Worm (Caenorhabditis elegans) whole organism, L2 larva: ENCODE results near the gene T28F3.5.

Source experiments
- C34F6.9 ChIP-seq: fragments of 150-350 bp; optimal IDR thresholded peaks from 2 replicates; lab custom pipeline; 2014; ENCODE audit warnings: missing biosample characterization, missing genetic modification characterization
- F13H6.1 ChIP-seq: sonication (generic microtip); optimal IDR thresholded peaks from 2 replicates; lab custom pipeline; 2016; ENCODE audit warnings: missing genetic modification characterization, missing compliant biosample characterization
- R02D3.7 ChIP-seq: fragments of 150-350 bp; optimal IDR thresholded peaks from 2 replicates; lab custom pipeline; 2014; ENCODE audit warnings: missing biosample characterization, missing genetic modification characterization
- Y55F3AM.14 ChIP-seq: fragments of 200-800 bp; sonication (Bioruptor generic); optimal IDR thresholded peaks from 2 replicates; lab custom pipeline; 2018; ENCODE audit warnings: mild to moderate bottlenecking, missing genetic modification characterization, missing compliant biosample characterization
- ZK546.5 ChIP-seq: sonication (generic microtip); optimal IDR thresholded peaks from 2 replicates; lab custom pipeline; 2017; ENCODE audit warnings: missing biosample characterization, missing genetic modification characterization
- ama-1 ChIP-seq: fragments of 150-350 bp; optimal IDR thresholded peaks from 2 replicates; lab custom pipeline; 2018; ENCODE audit warnings: inconsistent platforms
- blmp-1 ChIP-seq: sonication (generic microtip); optimal IDR thresholded peaks from 2 replicates; lab custom pipeline; 2017; ENCODE audit warnings: missing genetic modification characterization, mild to moderate bottlenecking, missing compliant biosample characterization, antibody characterized with exemption, moderate library complexity; ENCODE audit not compliant: insufficient read depth
- ceh-16 ChIP-seq: fragments of 150-350 bp; optimal IDR thresholded peaks from 2 replicates; lab custom pipeline; 2014; ENCODE audit warnings: missing biosample characterization, missing genetic modification characterization
- ceh-82 ChIP-seq: fragments of 150-350 bp; optimal IDR thresholded peaks from 2 replicates; lab custom pipeline; 2014; ENCODE audit warnings: missing biosample characterization, missing genetic modification characterization
- crh-2 ChIP-seq: sonication (generic microtip); optimal IDR thresholded peaks from 2 replicates; lab custom pipeline; 2017; ENCODE audit warnings: missing biosample characterization, missing genetic modification characterization
- dmd-4 ChIP-seq: sonication (generic microtip); optimal IDR thresholded peaks from 2 replicates; lab custom pipeline; 2017; ENCODE audit warnings: missing biosample characterization, missing genetic modification characterization
- egl-27 ChIP-seq: sonication (generic microtip); optimal IDR thresholded peaks from 3 replicates; lab custom pipeline; 2017; ENCODE audit warnings: missing biosample characterization, missing genetic modification reagents, missing genetic modification characterization
- elt-3 ChIP-seq: sonication (generic microtip); optimal IDR thresholded peaks from 2 replicates; lab custom pipeline; 2017; ENCODE audit warnings: missing biosample characterization, missing genetic modification characterization
- fos-1 ChIP-seq: fragments of 150-350 bp; optimal IDR thresholded peaks from 2 replicates; lab custom pipeline; 2014; ENCODE audit warnings: missing biosample characterization, missing genetic modification characterization
- gmeb-1 ChIP-seq: fragments of 150-350 bp; optimal IDR thresholded peaks from 2 replicates; lab custom pipeline; 2014; ENCODE audit warnings: missing biosample characterization, missing genetic modification characterization
- lin-13 ChIP-seq: fragments of 150-350 bp; optimal IDR thresholded peaks from 2 replicates; lab custom pipeline; 2014; ENCODE audit warnings: missing biosample characterization, missing genetic modification reagents, missing genetic modification characterization
- lin-39 ChIP-seq: fragments of 150-350 bp; optimal IDR thresholded peaks from 2 replicates; lab custom pipeline; 2014; ENCODE audit warnings: missing biosample characterization, missing genetic modification reagents, missing genetic modification characterization
- lsy-2 ChIP-seq, 2 experiments: fragments of 150-350 bp in 1 of 2; sonication (generic microtip) in 1 of 2; optimal IDR thresholded peaks; 2 replicates each; lab custom pipeline; 2014 to 2017; ENCODE audit warnings: missing biosample characterization in 2 of 2, missing genetic modification characterization in 2 of 2
- mab-5 ChIP-seq: fragments of 150-350 bp; optimal IDR thresholded peaks from 2 replicates; lab custom pipeline; 2014; ENCODE audit warnings: missing biosample characterization, missing genetic modification characterization
- mbf-1 ChIP-seq: sonication (generic microtip); optimal IDR thresholded peaks from 2 replicates; lab custom pipeline; 2017; ENCODE audit warnings: missing biosample characterization, missing genetic modification characterization
- mdl-1 ChIP-seq, 2 experiments: fragments of 150-350 bp in 1 of 2; sonication (generic microtip) in 1 of 2; optimal IDR thresholded peaks; 2 replicates each; lab custom pipeline; 2017; ENCODE audit warnings: missing biosample characterization in 2 of 2, missing genetic modification characterization in 2 of 2
- nhr-10 ChIP-seq: sonication (generic microtip); optimal IDR thresholded peaks from 2 replicates; lab custom pipeline; 2017; ENCODE audit warnings: missing biosample characterization, missing genetic modification characterization
- nhr-11 ChIP-seq: fragments of 150-350 bp; optimal IDR thresholded peaks from 2 replicates; lab custom pipeline; 2014; ENCODE audit warnings: missing biosample characterization, missing genetic modification characterization
- nhr-12 ChIP-seq: fragments of 150-350 bp; optimal IDR thresholded peaks from 2 replicates; lab custom pipeline; 2014; ENCODE audit warnings: missing biosample characterization, missing genetic modification characterization
- nhr-21 ChIP-seq: fragments of 150-350 bp; optimal IDR thresholded peaks from 2 replicates; lab custom pipeline; 2014; ENCODE audit warnings: missing biosample characterization, missing genetic modification characterization
- nhr-23 ChIP-seq: fragments of 150-350 bp; optimal IDR thresholded peaks from 2 replicates; lab custom pipeline; 2014; ENCODE audit warnings: missing biosample characterization, missing genetic modification reagents, missing genetic modification characterization
- nhr-25 ChIP-seq: fragments of 150-350 bp; sonication (generic microtip); optimal IDR thresholded peaks from 3 replicates; lab custom pipeline; 2014; ENCODE audit warnings: missing biosample characterization, missing genetic modification characterization
- nhr-6 ChIP-seq: fragments of 150-350 bp; optimal IDR thresholded peaks from 2 replicates; lab custom pipeline; 2014; ENCODE audit warnings: missing biosample characterization, missing genetic modification characterization
- nhr-77 ChIP-seq: fragments of 150-350 bp; optimal IDR thresholded peaks from 2 replicates; lab custom pipeline; 2014; ENCODE audit warnings: missing biosample characterization, missing genetic modification characterization
- skn-1 ChIP-seq: sonication (generic microtip); optimal IDR thresholded peaks from 2 replicates; lab custom pipeline; 2017; ENCODE audit warnings: missing biosample characterization, missing genetic modification characterization
- sma-3 ChIP-seq: sonication (generic microtip); optimal IDR thresholded peaks from 2 replicates; lab custom pipeline; 2016; ENCODE audit warnings: missing genetic modification reagents, missing genetic modification characterization, missing compliant biosample characterization
- sma-9 ChIP-seq, 2 experiments: fragments of 150-350 bp in 1 of 2; sonication (generic microtip) in 1 of 2; optimal IDR thresholded peaks; 2 replicates each; lab custom pipeline; 2014 to 2016; ENCODE audit warnings: missing genetic modification characterization in 2 of 2, mild to moderate bottlenecking in 1 of 2, missing biosample characterization in 1 of 2, missing compliant biosample characterization in 1 of 2, missing genetic modification reagents in 1 of 2, moderate library complexity in 1 of 2
- snpc-4 ChIP-seq: fragments of 150-350 bp; optimal IDR thresholded peaks from 2 replicates; lab custom pipeline; 2014; ENCODE audit warnings: missing biosample characterization, missing genetic modification characterization
- unc-39 ChIP-seq: fragments of 150-350 bp; optimal IDR thresholded peaks from 2 replicates; lab custom pipeline; 2014; ENCODE audit warnings: missing biosample characterization, missing genetic modification characterization
- unc-62 ChIP-seq: fragments of 150-350 bp; optimal IDR thresholded peaks from 2 replicates; lab custom pipeline; 2014; ENCODE audit warnings: missing biosample characterization, missing genetic modification reagents, missing genetic modification characterization
- zag-1 ChIP-seq: fragments of 150-350 bp; optimal IDR thresholded peaks from 2 replicates; lab custom pipeline; 2014; ENCODE audit warnings: missing biosample characterization, missing genetic modification characterization
- ztf-1 ChIP-seq: fragments of 200-800 bp; sonication (Bioruptor generic); conservative IDR thresholded peaks from 2 replicates; pipeline ENCODE4 v1.3.6; 2022; ENCODE audit warnings: missing genetic modification characterization, missing compliant biosample characterization
- ztf-11 ChIP-seq: sonication (generic microtip); optimal IDR thresholded peaks from 2 replicates; lab custom pipeline; 2017; ENCODE audit warnings: missing biosample characterization, missing genetic modification characterization

The T28F3.5 gene

ce11 chrIV:17294489-17294888, at the start of gene T28F3.5:
Gene T28F3.5, plus strand, starts transcription at chrIV:17294789.
- no peak for TF ChIP-seq zag-1 (tag; lab: Kevin White, UChicago)
- no peak for TF ChIP-seq gmeb-1
- TF ChIP-seq nhr-21 (tag; lab: Kevin White, UChicago) = no peak
- TF ChIP-seq nhr-6 (tag; lab: Kevin White, UChicago) = no peak
- no peak for TF ChIP-seq blmp-1 (tag; lab: Kevin White, UChicago)
- no peak for TF ChIP-seq crh-2 (tag; lab: Kevin White, UChicago)
- TF ChIP-seq lin-39 = no peak
- no peak for TF ChIP-seq fos-1 (tag; lab: Kevin White, UChicago)
- no peak for TF ChIP-seq lin-13 (GFP tag; lab: Kevin White, UChicago)
- TF ChIP-seq nhr-23 (tag; lab: Kevin White, UChicago) = no peak
- no peak for TF ChIP-seq ceh-82 (tag; lab: Kevin White, UChicago)
- TF ChIP-seq mbf-1 (tag; lab: Kevin White, UChicago) = no peak
- TF ChIP-seq nhr-10 (tag; lab: Kevin White, UChicago) = no peak
- TF ChIP-seq unc-39 (tag; lab: Kevin White, UChicago) = no peak
- TF ChIP-seq sma-9 (GFP tag; optimal IDR thresholded peaks at IDR 0.05; lab: Kevin White, UChicago) = no peak
- no peak for TF ChIP-seq sma-9 (tag; optimal IDR thresholded peaks at IDR 0.05; lab: Kevin White, UChicago)

DNA sequence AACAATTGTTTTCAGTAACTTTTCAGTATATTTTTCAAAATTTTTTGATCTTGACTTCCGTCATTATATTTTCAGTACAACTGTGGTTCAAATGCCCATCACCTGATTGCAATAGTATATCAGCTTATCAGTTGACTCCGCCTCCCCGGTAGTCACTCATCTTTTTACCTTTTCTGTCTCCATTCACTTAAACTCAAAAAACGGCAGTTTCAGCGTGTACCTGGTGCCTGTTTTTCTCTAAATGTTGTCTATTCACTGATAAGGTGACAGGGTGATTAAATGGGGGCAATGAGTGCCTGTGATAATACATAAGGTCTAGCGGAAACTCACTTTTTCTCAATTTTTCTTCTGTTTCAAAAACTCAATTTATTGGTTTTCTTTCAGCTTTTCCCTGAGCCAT, 49.4 kb upstream of the T28F3.5 start, which contains the start of gene ZK550.2:
Gene ZK550.2, plus strand, starts transcription at position 385 of the 400 bp plus-strand sequence.
- TF ChIP-seq sma-9 (GFP tag; optimal IDR thresholded peaks at IDR 0.05; lab: Kevin White, UChicago) (peak; percentile 91), sma-9 (tag; optimal IDR thresholded peaks at IDR 0.05; lab: Kevin White, UChicago) (no peak), F13H6.1 (tag; lab: Kevin White, UChicago) (peak; percentile 72), nhr-12 (tag; lab: Kevin White, UChicago) (no peak), ceh-82 (tag; lab: Kevin White, UChicago) (no peak), snpc-4 (tag; lab: Kevin White, UChicago) (no peak), crh-2 (tag; lab: Kevin White, UChicago) (peak; percentile 68), fos-1 (tag; lab: Kevin White, UChicago) (peak; percentile 97), lsy-2 (tag; optimal IDR thresholded peaks at IDR 0.05; lab: Kevin White, UChicago) (no peak), sma-3 (GFP tag; lab: Kevin White, UChicago) (peak; percentile 26), gmeb-1 (peak; percentile 58), ama-1 (lab: Kevin White, UChicago) (no peak)

DNA sequence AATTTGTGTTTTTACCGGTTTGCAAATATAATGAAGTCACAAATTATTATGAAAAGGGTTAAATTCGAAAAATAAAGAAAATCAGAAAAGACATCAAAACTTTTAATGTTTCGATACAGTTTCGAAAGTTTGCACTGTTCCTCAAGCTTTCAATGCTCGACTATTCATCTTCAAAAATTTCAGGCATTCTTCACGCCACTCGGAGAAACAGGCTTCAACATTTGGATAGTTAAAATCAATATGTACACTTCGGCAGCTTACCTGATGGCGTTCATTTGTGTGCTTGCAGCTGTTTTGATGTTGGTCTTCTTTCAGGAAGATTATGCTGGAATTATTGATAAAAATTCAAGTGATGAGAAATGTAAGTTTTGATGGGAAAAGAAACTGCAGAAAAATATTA, 47.4 kb upstream of the T28F3.5 start:
- no peak for TF ChIP-seq gmeb-1
- no peak for TF ChIP-seq nhr-23 (tag; lab: Kevin White, UChicago)
- no peak for TF ChIP-seq ama-1 (lab: Kevin White, UChicago)
- no peak for TF ChIP-seq unc-39 (tag; lab: Kevin White, UChicago)
- no peak for TF ChIP-seq nhr-12 (tag; lab: Kevin White, UChicago)
- TF ChIP-seq, all 48 proteins: peak for 0

DNA sequence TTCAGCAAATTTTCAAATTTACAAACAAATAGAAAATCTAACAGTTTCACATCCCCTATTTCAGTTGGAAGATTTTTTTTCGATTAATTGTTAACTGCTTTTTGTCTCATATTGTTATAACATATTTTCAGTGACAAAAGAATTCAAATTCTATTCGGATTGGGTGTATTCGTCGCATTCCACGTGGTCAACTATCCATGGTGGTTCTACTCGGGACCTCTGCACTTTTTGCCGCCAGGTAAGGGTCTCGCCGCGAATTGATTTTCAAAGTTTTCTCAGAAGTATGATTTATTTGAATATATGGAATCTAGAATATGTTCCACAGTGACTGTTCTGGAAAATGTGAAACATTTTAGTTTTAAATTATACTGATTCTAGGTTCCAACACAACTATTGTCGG, 46.1 kb upstream of the T28F3.5 start:
- TF ChIP-seq lsy-2 (tag; optimal IDR thresholded peaks at IDR 0.05; lab: Kevin White, UChicago) (no peak), mab-5 (tag; lab: Kevin White, UChicago) (no peak), nhr-6 (tag; lab: Kevin White, UChicago) (no peak), zag-1 (tag; lab: Kevin White, UChicago) (no peak), egl-27 (tag; lab: Kevin White, UChicago) (no peak), gmeb-1 (no peak), ZK546.5 (tag; lab: Kevin White, UChicago) (no peak), R02D3.7 (tag; lab: Kevin White, UChicago) (no peak), elt-3 (no peak), dmd-4 (tag; lab: Kevin White, UChicago) (no peak)
- TF ChIP-seq, all 48 proteins: peak for 0

ce11 chrIV:17249691-17250181, 44.9 kb upstream of the T28F3.5 start, which contains the start of gene eelo-2:
Gene eelo-2, plus strand, starts transcription at chrIV:17250131.
- TF ChIP-seq blmp-1 (tag; lab: Kevin White, UChicago) (peak; percentile 84), sma-9 (GFP tag; optimal IDR thresholded peaks at IDR 0.05; lab: Kevin White, UChicago) (peak; percentile 98), sma-9 (tag; optimal IDR thresholded peaks at IDR 0.05; lab: Kevin White, UChicago) (no peak), egl-27 (tag; lab: Kevin White, UChicago) (peak; percentile 98), nhr-11 (no peak), ztf-11 (tag; lab: Kevin White, UChicago) (peak; percentile 62), nhr-6 (tag; lab: Kevin White, UChicago) (peak; percentile 97), mdl-1 (tag; optimal IDR thresholded peaks at IDR 0.05; lab: Kevin White, UChicago) (peak; percentile 8 to 88), sma-3 (GFP tag; lab: Kevin White, UChicago) (peak; percentile 99), lsy-2 (tag; optimal IDR thresholded peaks at IDR 0.05; lab: Kevin White, UChicago) (peak; percentile 96 to 97), skn-1 (peak; percentile 44), zag-1 (tag; lab: Kevin White, UChicago) (peak; percentile 95), ama-1 (lab: Kevin White, UChicago) (peak; percentile 56), unc-62 (GFP tag; lab: Kevin White, UChicago) (peak; percentile 68), ztf-1 (GFP tag; lab: Robert Waterston, UW) (0 out of 2 replicates have a peak, but pooled peaks have one; percentile 9), nhr-10 (tag; lab: Kevin White, UChicago) (peak; percentile 93), C34F6.9 (peak; percentile 100), nhr-23 (tag; lab: Kevin White, UChicago) (no peak), ceh-16 (peak; percentile 97), Y55F3AM.14 (GFP tag; lab: Kevin White, UChicago) (peak; percentile 83), dmd-4 (tag; lab: Kevin White, UChicago) (peak; percentile 58), nhr-12 (tag; lab: Kevin White, UChicago) (peak; percentile 77), nhr-77 (tag; lab: Kevin White, UChicago) (peak; percentile 90), gmeb-1 (peak; percentile 100), fos-1 (tag; lab: Kevin White, UChicago) (peak; percentile 98), nhr-25 (tag; lab: Kevin White, UChicago) (peak; percentile 98), unc-39 (tag; lab: Kevin White, UChicago) (no peak), snpc-4 (tag; lab: Kevin White, UChicago) (peak; percentile 91), lin-39 (peak; percentile 62)
